Worm (Caenorhabditis elegans) whole organism, early embryonic: ENCODE data around the gene his-1.

Experiments used
- B0310.2 ChIP-seq: sonication (generic microtip); optimal IDR thresholded peaks from 2 replicates; lab custom pipeline; 2016; ENCODE audit warnings: mild to moderate bottlenecking, missing genetic modification characterization, missing compliant biosample characterization
- F13C5.2 ChIP-seq: sonication (generic microtip); optimal IDR thresholded peaks from 2 replicates; lab custom pipeline; 2017; ENCODE audit warnings: mild to moderate bottlenecking, missing genetic modification characterization, inconsistent platforms, missing compliant biosample characterization
- aly-1 ChIP-seq: sonication (generic microtip); optimal IDR thresholded peaks from 2 replicates; lab custom pipeline; 2016; ENCODE audit warnings: missing genetic modification characterization, missing compliant biosample characterization
- ama-1 ChIP-seq: fragments of 150-350 bp; optimal IDR thresholded peaks from 2 replicates; lab custom pipeline; 2014
- ceh-13 ChIP-seq: fragments of 200-800 bp; sonication (Bioruptor generic); optimal IDR thresholded peaks from 2 replicates; lab custom pipeline; 2018; ENCODE audit warnings: mild to moderate bottlenecking, missing genetic modification characterization, missing compliant biosample characterization
- ceh-36 ChIP-seq: sonication (generic microtip); optimal IDR thresholded peaks from 2 replicates; lab custom pipeline; 2016; ENCODE audit warnings: missing genetic modification characterization, inconsistent platforms, missing compliant biosample characterization
- ets-7 ChIP-seq: sonication (generic microtip); optimal IDR thresholded peaks from 2 replicates; lab custom pipeline; 2016; ENCODE audit warnings: missing genotype, missing genetic modification characterization, missing compliant biosample characterization
- flt-1 ChIP-seq: fragments of 200-800 bp; sonication (Bioruptor generic); IDR thresholded peaks from 2 replicates; pipeline ENCODE4 v1.3.6; 2022; ENCODE audit warnings: missing genetic modification characterization, missing compliant biosample characterization
- hmbx-1 ChIP-seq: sonication (generic microtip); optimal IDR thresholded peaks from 2 replicates; lab custom pipeline; 2016; ENCODE audit warnings: mild to moderate bottlenecking, missing genetic modification characterization, missing compliant biosample characterization
- hmg-4 ChIP-seq: fragments of 200-800 bp; sonication (Bioruptor generic); optimal IDR thresholded peaks from 2 replicates; lab custom pipeline; 2018; ENCODE audit warnings: mild to moderate bottlenecking, missing genetic modification characterization, missing compliant biosample characterization
- hnd-1 ChIP-seq: sonication (generic microtip); optimal IDR thresholded peaks from 2 replicates; lab custom pipeline; 2016; ENCODE audit warnings: missing genetic modification characterization, missing compliant biosample characterization
- pes-1 ChIP-seq: fragments of 200-800 bp; sonication (Bioruptor generic); IDR thresholded peaks from 2 replicates; pipeline ENCODE4 v1.3.6; 2022; ENCODE audit warnings: missing genetic modification reagents, missing genetic modification characterization, missing compliant biosample characterization
- scrt-1 ChIP-seq: fragments of 200-800 bp; sonication (Bioruptor generic); IDR thresholded peaks from 2 replicates; pipeline ENCODE4 v1.3.6; 2022; ENCODE audit warnings: missing genetic modification characterization, missing compliant biosample characterization
- sea-1 ChIP-seq: fragments of 200-800 bp; sonication (Bioruptor generic); conservative IDR thresholded peaks from 2 replicates; pipeline ENCODE4 v1.3.6; 2022; ENCODE audit warnings: missing genetic modification characterization, missing compliant biosample characterization
- tbx-11 ChIP-seq: fragments of 200-800 bp; sonication (Bioruptor generic); IDR thresholded peaks from 2 replicates; pipeline ENCODE4 v1.3.6; 2022; ENCODE audit warnings: missing genetic modification characterization, missing compliant biosample characterization
- tbx-37 ChIP-seq: fragments of 200-800 bp; sonication (Bioruptor generic); conservative IDR thresholded peaks from 2 replicates; pipeline ENCODE4 v1.3.6; 2022; ENCODE audit warnings: missing genetic modification reagents, missing genetic modification characterization, missing compliant biosample characterization
- tra-4 ChIP-seq: sonication (generic microtip); optimal IDR thresholded peaks from 2 replicates; lab custom pipeline; 2017; ENCODE audit warnings: missing genetic modification characterization, missing compliant biosample characterization

Gene his-1

ce11 chrV:16057010-16057463 is 14.7 kb downstream of the his-1 start, which contains the start of gene F14H3.5:
TSS of gene F14H3.5 (minus strand) at chrV:16057060.
- TF ChIP-seq ceh-13 (GFP tag; lab: Kevin White, UChicago) (no peak), ceh-36 (no peak), tbx-37 (no peak), tbx-11 (no peak), pes-1 (no peak)

- TF ChIP-seq sea-1 (GFP tag; lab: Robert Waterston, UW) (no peak), aly-1 (tag; lab: Kevin White, UChicago) (no peak), ceh-36 (no peak), pes-1 (no peak), F13C5.2 (tag; lab: Kevin White, UChicago) (no peak), flt-1 (GFP tag; lab: Robert Waterston, UW) (no peak), hmg-4 (GFP tag; lab: Kevin White, UChicago) (no peak), tra-4 (tag; lab: Kevin White, UChicago) (no peak), ceh-13 (GFP tag; lab: Kevin White, UChicago) (no peak), tbx-11 (no peak), ama-1 (lab: Kevin White, UChicago) (no peak), tbx-37 (no peak), scrt-1 (GFP tag; lab: Robert Waterston, UW) (no peak), hmbx-1 (no peak), hnd-1 (tag; lab: Kevin White, UChicago) (no peak), ets-7 (tag; lab: Kevin White, UChicago) (no peak), B0310.2 (no peak)
Observed at ce11 chrV:16058872-16059271, 16.6 kb downstream of the his-1 start, which contains the start of gene F14H3.6. TSS of gene F14H3.6 (minus strand) at chrV:16058893.

- TF ChIP-seq pes-1 = no peak
- no peak for TF ChIP-seq hmbx-1
- TF ChIP-seq ceh-13 (GFP tag; lab: Kevin White, UChicago) = no peak
- TF ChIP-seq ama-1 (lab: Kevin White, UChicago) = no peak
- TF ChIP-seq B0310.2 = no peak
Observed at ce11 chrV:16060135-16060534, 17.8 kb downstream of the his-1 start, which contains the start of gene F14H3.15. TSS of gene F14H3.15 (minus strand) at chrV:16060235.

- TF ChIP-seq hmbx-1 = no peak
Observed at ce11 chrV:16061993-16062392, 19.7 kb downstream of the his-1 start, which contains the start of gene fbxa-100. TSS of gene fbxa-100 (minus strand) at chrV:16062093.

ce11 chrV:16062788-16063187 is 20.5 kb downstream of the his-1 start, which contains the start of gene F14H3.14:
TSS of gene F14H3.14 (minus strand) at chrV:16062888.
- TF ChIP-seq sea-1 (GFP tag; lab: Robert Waterston, UW) (no peak), tbx-37 (no peak), hmg-4 (GFP tag; lab: Kevin White, UChicago) (no peak), ama-1 (lab: Kevin White, UChicago) (no peak), F13C5.2 (tag; lab: Kevin White, UChicago) (no peak), scrt-1 (GFP tag; lab: Robert Waterston, UW) (no peak), ceh-36 (no peak)

ce11 chrV:16068938-16069337 is 26.6 kb downstream of the his-1 start, which contains the start of gene cyp-35D1:
TSS of gene cyp-35D1 (plus strand) at chrV:16069238.
- TF ChIP-seq hnd-1 (tag; lab: Kevin White, UChicago) (no peak), scrt-1 (GFP tag; lab: Robert Waterston, UW) (no peak), hmg-4 (GFP tag; lab: Kevin White, UChicago) (no peak), pes-1 (no peak), ets-7 (tag; lab: Kevin White, UChicago) (no peak), aly-1 (tag; lab: Kevin White, UChicago) (no peak), B0310.2 (no peak), hmbx-1 (no peak), flt-1 (GFP tag; lab: Robert Waterston, UW) (no peak), tbx-11 (no peak), F13C5.2 (tag; lab: Kevin White, UChicago) (no peak), ceh-36 (no peak), tbx-37 (no peak), sea-1 (GFP tag; lab: Robert Waterston, UW) (no peak), tra-4 (tag; lab: Kevin White, UChicago) (no peak), ceh-13 (GFP tag; lab: Kevin White, UChicago) (no peak), ama-1 (lab: Kevin White, UChicago) (no peak)

ce11 chrV:16071167-16071566 is 28.8 kb downstream of the his-1 start, which contains the start of gene nhr-176:
TSS of gene nhr-176 (plus strand) at chrV:16071325.
- TF ChIP-seq F13C5.2 (tag; lab: Kevin White, UChicago) (no peak), flt-1 (GFP tag; lab: Robert Waterston, UW) (no peak), aly-1 (tag; lab: Kevin White, UChicago) (no peak), tbx-11 (no peak), hmg-4 (GFP tag; lab: Kevin White, UChicago) (no peak), tbx-37 (no peak), ceh-36 (no peak), sea-1 (GFP tag; lab: Robert Waterston, UW) (no peak), ceh-13 (GFP tag; lab: Kevin White, UChicago) (no peak), B0310.2 (no peak), ama-1 (lab: Kevin White, UChicago) (no peak), tra-4 (tag; lab: Kevin White, UChicago) (no peak), ets-7 (tag; lab: Kevin White, UChicago) (no peak), pes-1 (no peak), hmbx-1 (no peak), hnd-1 (tag; lab: Kevin White, UChicago) (no peak), scrt-1 (GFP tag; lab: Robert Waterston, UW) (no peak)

ce11 chrV:16073856-16074255 is 31.5 kb downstream of the his-1 start, which contains the start of gene srj-10:
TSS of gene srj-10 (minus strand) at chrV:16073956.
- TF ChIP-seq flt-1 (GFP tag; lab: Robert Waterston, UW) = no peak
- TF ChIP-seq ceh-13 (GFP tag; lab: Kevin White, UChicago) = no peak
- TF ChIP-seq ceh-36 = no peak
- TF ChIP-seq hmg-4 (GFP tag; lab: Kevin White, UChicago) = no peak
- no peak for TF ChIP-seq B0310.2
- TF ChIP-seq hmbx-1 = no peak
- no peak for TF ChIP-seq scrt-1 (GFP tag; lab: Robert Waterston, UW)
- TF ChIP-seq tbx-37 = no peak
- TF ChIP-seq ets-7 (tag; lab: Kevin White, UChicago) = no peak
- no peak for TF ChIP-seq F13C5.2 (tag; lab: Kevin White, UChicago)
- no peak for TF ChIP-seq tra-4 (tag; lab: Kevin White, UChicago)
